Worm (Caenorhabditis elegans): Measurements from ENCODE around the gene lipl-1.
"Not testable (repeated sequence)": the region's sequence is repeated elsewhere in the genome, so short reads cannot be mapped to it uniquely, and the experiment has no call there.

Gene lipl-1

DNA sequence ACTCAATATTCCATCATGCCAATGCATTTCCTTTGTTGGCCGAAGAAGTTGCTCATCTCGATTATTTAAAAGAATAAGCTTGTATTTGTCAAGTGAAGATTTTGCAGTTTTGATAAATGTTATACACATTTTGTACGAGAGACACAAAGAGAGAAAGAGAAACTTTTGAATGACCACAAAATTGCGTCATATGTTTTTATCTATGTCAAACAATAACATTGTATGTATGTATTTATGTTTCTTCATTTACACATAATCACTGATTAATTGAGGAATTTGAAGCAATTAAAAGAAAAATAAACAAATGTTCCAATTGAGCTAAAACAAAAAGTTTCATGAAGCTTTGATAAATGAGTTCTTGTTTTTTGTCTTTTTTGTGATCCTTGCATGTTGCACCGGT lies 43.4 kb downstream of the lipl-1 start, which contains the start of gene hrg-9:
TSS of gene hrg-9 (minus strand) at position 152 of the 400 bp plus-strand sequence.
- peak; percentile 6 for TF ChIP-seq fos-1 (tag; optimal IDR thresholded peaks at IDR 0.05)
- TF ChIP-seq nhr-129 (tag; optimal IDR thresholded peaks at IDR 0.05) = peak; percentile 96
- TF ChIP-seq lsy-2 (tag; optimal IDR thresholded peaks at IDR 0.05) = peak in 1 of 2 experiments; percentile 33
- TF ChIP-seq mbf-1 (tag; optimal IDR thresholded peaks at IDR 0.05) = no peak
- peak; percentile 34 for TF ChIP-seq nhr-25 (tag; optimal IDR thresholded peaks at IDR 0.05)
- peak; percentile 3 for TF ChIP-seq crh-2 (tag; optimal IDR thresholded peaks at IDR 0.05)

DNA sequence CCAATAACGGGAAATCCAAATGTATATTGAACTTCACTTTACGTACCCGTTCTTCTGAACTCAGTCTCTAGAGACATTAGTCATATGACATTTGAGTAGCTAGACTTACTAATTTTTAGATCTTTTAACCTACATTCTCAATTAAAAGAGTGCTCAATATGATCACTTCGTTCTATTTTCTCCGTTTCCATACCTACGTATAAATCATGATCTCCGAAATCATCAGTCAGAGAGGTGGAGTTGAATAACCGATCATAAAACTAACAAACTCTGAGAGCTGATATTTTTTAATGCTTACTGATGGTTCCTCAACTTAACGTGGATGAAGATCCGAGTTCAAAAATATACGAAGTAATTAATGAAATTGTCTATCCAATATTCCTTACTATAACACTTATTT lies 44.3 kb downstream of the lipl-1 start, which contains the start of gene srd-35:
TSS of gene srd-35 (plus strand) at position 301 of the 400 bp plus-strand sequence.
- TF ChIP-seq lin-13 (GFP tag; optimal IDR thresholded peaks at IDR 0.05) (no peak), ama-1 (optimal IDR thresholded peaks at IDR 0.05) (no peak), lsy-2 (tag; optimal IDR thresholded peaks at IDR 0.05) (no peak), unc-62 (GFP tag; optimal IDR thresholded peaks at IDR 0.05) (no peak), nhr-12 (tag; optimal IDR thresholded peaks at IDR 0.05) (no peak), nhr-6 (tag; optimal IDR thresholded peaks at IDR 0.05) (no peak), ztf-4 (tag; optimal IDR thresholded peaks at IDR 0.05) (no peak), aly-2 (tag; optimal IDR thresholded peaks at IDR 0.05) (no peak), zag-1 (tag; optimal IDR thresholded peaks at IDR 0.05) (no peak), alr-1 (tag; optimal IDR thresholded peaks at IDR 0.05) (no peak), elt-1 (tag; optimal IDR thresholded peaks at IDR 0.05) (no peak), sem-4 (tag; optimal IDR thresholded peaks at IDR 0.05) (no peak), ceh-82 (tag; optimal IDR thresholded peaks at IDR 0.05) (no peak), ZK546.5 (tag; optimal IDR thresholded peaks at IDR 0.05) (no peak), peb-1 (tag; optimal IDR thresholded peaks at IDR 0.05) (no peak)

DNA sequence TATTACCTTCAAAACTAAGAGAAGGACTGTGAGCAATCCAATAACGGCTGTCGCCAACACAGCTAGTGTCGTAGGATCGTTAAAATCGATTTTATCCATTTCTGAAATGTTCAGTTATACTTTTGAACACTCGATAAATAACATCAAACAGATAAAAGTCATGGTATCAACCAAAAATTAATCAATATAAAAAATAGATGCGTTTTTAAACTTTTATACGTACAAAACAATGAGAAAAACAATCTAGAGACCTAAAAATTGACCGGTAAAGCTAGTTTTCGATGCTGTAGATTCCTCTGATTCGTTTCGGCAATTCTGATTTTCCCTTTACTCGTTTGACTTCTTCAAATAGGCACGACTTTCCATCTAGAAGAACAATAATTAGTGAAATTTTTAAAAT lies 47.3 kb downstream of the lipl-1 start, which contains the start of gene R186.3:
TSS of gene R186.3 (minus strand) at position 101 of the 400 bp plus-strand sequence.
- TF ChIP-seq elt-3 (tag; optimal IDR thresholded peaks at IDR 0.05) = no peak
- TF ChIP-seq nhr-21 (tag; optimal IDR thresholded peaks at IDR 0.05) = no peak
- TF ChIP-seq mdl-1 (tag; optimal IDR thresholded peaks at IDR 0.05) = no peak
- no peak for TF ChIP-seq nhr-23 (tag; optimal IDR thresholded peaks at IDR 0.05)
- TF ChIP-seq sem-4 (tag; optimal IDR thresholded peaks at IDR 0.05) = no peak
- TF ChIP-seq dmd-4 (tag; optimal IDR thresholded peaks at IDR 0.05) = no peak
- no peak for TF ChIP-seq F13H6.1 (tag; optimal IDR thresholded peaks at IDR 0.05)
- no peak for TF ChIP-seq crh-2 (tag; optimal IDR thresholded peaks at IDR 0.05)
- TF ChIP-seq lin-11 (tag; optimal IDR thresholded peaks at IDR 0.05) = no peak
- no peak for TF ChIP-seq egl-27 (tag; optimal IDR thresholded peaks at IDR 0.05)
- no peak for TF ChIP-seq lsy-2 (tag; optimal IDR thresholded peaks at IDR 0.05)
- TF ChIP-seq nhr-129 (tag; optimal IDR thresholded peaks at IDR 0.05) = no peak

- TF ChIP-seq sma-9 (GFP tag; optimal IDR thresholded peaks at IDR 0.05) (peak; percentile 55), nhr-21 (tag; optimal IDR thresholded peaks at IDR 0.05) (peak; percentile 30), gmeb-1 (tag; optimal IDR thresholded peaks at IDR 0.05) (peak; percentile 39), unc-55 (GFP tag; optimal IDR thresholded peaks at IDR 0.05) (peak; percentile 46), nhr-25 (tag; optimal IDR thresholded peaks at IDR 0.05) (peak; percentile 27), C34F6.9 (tag; optimal IDR thresholded peaks at IDR 0.05) (peak; percentile 64), Y55F3AM.14 (GFP tag; optimal IDR thresholded peaks at IDR 0.05) (peak; percentile 73), lsy-2 (tag; optimal IDR thresholded peaks at IDR 0.05) (peak; percentile 56 to 94), F13H6.1 (tag; optimal IDR thresholded peaks at IDR 0.05) (peak; percentile 68), crh-2 (tag; optimal IDR thresholded peaks at IDR 0.05) (peak; percentile 41), fos-1 (tag; optimal IDR thresholded peaks at IDR 0.05) (peak; percentile 3), lin-11 (tag; optimal IDR thresholded peaks at IDR 0.05) (peak; percentile 32), sma-3 (GFP tag; optimal IDR thresholded peaks at IDR 0.05) (peak; percentile 91), sem-4 (tag; optimal IDR thresholded peaks at IDR 0.05) (peak; percentile 2), nhr-129 (tag; optimal IDR thresholded peaks at IDR 0.05) (peak; percentile 60)
- not testable (repeated sequence) for TF ChIP-seq sma-9 (tag; optimal IDR thresholded peaks at IDR 0.05)
Measured at ce11 chrV:12967925-12968327, 48.1 kb downstream of the lipl-1 start, which contains the start of gene R186.8. Gene R186.8 (minus strand): TSS chrV:12967982.

DNA sequence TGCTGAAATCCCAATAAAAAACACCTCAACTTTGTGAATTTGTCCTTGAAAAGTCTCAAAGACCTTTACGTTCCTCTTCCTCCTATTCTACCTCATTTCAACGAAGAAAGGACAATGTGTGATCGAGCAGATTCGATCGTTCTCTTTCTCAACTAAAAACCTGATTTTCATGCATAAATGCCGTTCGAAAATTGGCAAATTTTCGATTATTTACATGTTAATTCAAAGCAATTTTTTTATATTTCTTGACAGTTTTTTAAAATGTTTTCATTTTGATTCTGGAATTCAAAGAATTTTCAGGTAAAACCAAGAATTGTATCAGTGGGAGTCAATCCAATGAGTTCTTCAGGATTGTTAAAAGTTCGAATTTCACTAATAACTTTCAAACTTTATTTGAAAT lies 48.8 kb downstream of the lipl-1 start, which contains the start of gene lin-46:
TSS of gene lin-46 (plus strand) at position 301 of the 400 bp plus-strand sequence.
- TF ChIP-seq lin-11 (tag; optimal IDR thresholded peaks at IDR 0.05) = no peak
- no peak for TF ChIP-seq mab-5 (tag; optimal IDR thresholded peaks at IDR 0.05)
- TF ChIP-seq dmd-4 (tag; optimal IDR thresholded peaks at IDR 0.05) = no peak
- TF ChIP-seq Y55F3AM.14 (GFP tag; optimal IDR thresholded peaks at IDR 0.05) = no peak
- TF ChIP-seq ztf-1 (GFP tag; conservative IDR thresholded peaks at IDR 0.05) = no peak
- no peak for TF ChIP-seq elt-3 (tag; optimal IDR thresholded peaks at IDR 0.05)
- no peak for TF ChIP-seq sma-9 (GFP tag; optimal IDR thresholded peaks at IDR 0.05)
- TF ChIP-seq sma-9 (tag; optimal IDR thresholded peaks at IDR 0.05) = no peak
- no peak for TF ChIP-seq mbf-1 (tag; optimal IDR thresholded peaks at IDR 0.05)
- TF ChIP-seq C34F6.9 (tag; optimal IDR thresholded peaks at IDR 0.05) = no peak
- no peak for TF ChIP-seq unc-55 (GFP tag; optimal IDR thresholded peaks at IDR 0.05)
- TF ChIP-seq mdl-1 (tag; optimal IDR thresholded peaks at IDR 0.05) = no peak
- no peak for TF ChIP-seq nhr-25 (tag; optimal IDR thresholded peaks at IDR 0.05)
- no peak for TF ChIP-seq lsy-2 (tag; optimal IDR thresholded peaks at IDR 0.05)
